Fruit fly (Drosophila melanogaster) whole organism, embryonic: Measurements from ENCODE around the gene CG43095.

ENCODE experiments used
- Awh ChIP-seq: fragments of 200-800 bp; sonication (Bioruptor generic); IDR thresholded peaks from 2 replicates; pipeline ENCODE4, ENCODE4 v1.3.6; 2022; ENCODE audit warnings: missing biosample characterization, missing genetic modification characterization
- Bgb ChIP-seq: fragments of 200-800 bp; sonication (Bioruptor generic); IDR thresholded peaks from 2 replicates; pipeline ENCODE4 v1.3.6; 2022; ENCODE audit warnings: missing biosample characterization, missing genetic modification characterization; ENCODE audit not compliant: partially characterized antibody
- CG13624 ChIP-seq: fragments of 200-800 bp; sonication (Bioruptor generic); optimal IDR thresholded peaks from 2 replicates; lab custom pipeline; 2016; ENCODE audit warnings: missing biosample characterization, missing genetic modification characterization
- CG15696 ChIP-seq: fragments of 200-800 bp; sonication (Bioruptor generic); optimal IDR thresholded peaks from 2 replicates; lab custom pipeline; 2019; ENCODE audit warnings: missing biosample characterization, mild to moderate bottlenecking, missing genetic modification characterization, moderate library complexity
- CG1603 ChIP-seq: fragments of 200-800 bp; sonication (Bioruptor generic); optimal IDR thresholded peaks from 2 replicates; lab custom pipeline; 2019; ENCODE audit warnings: missing biosample characterization, mild to moderate bottlenecking, missing genetic modification characterization, moderate library complexity
- CG16779 ChIP-seq: fragments of 200-800 bp; sonication (Bioruptor generic); IDR thresholded peaks from 2 replicates; pipeline ENCODE4 v1.3.6; 2022; ENCODE audit warnings: missing biosample characterization, missing genetic modification characterization
- CG16815 ChIP-seq: fragments of 200-800 bp; sonication (Bioruptor generic); optimal IDR thresholded peaks from 3 replicates; lab custom pipeline; 2017; ENCODE audit warnings: missing biosample characterization, mild to moderate bottlenecking, missing genetic modification characterization
- CG18599 ChIP-seq: fragments of 200-800 bp; sonication (Bioruptor generic); optimal IDR thresholded peaks from 3 replicates; lab custom pipeline; 2017; ENCODE audit warnings: missing biosample characterization, missing genetic modification characterization, mild to moderate bottlenecking, moderate library complexity, missing genetic modification reagents
- CG2129 ChIP-seq: fragments of 200-800 bp; sonication (Bioruptor generic); IDR thresholded peaks from 2 replicates; pipeline ENCODE4 v1.3.6; 2022; ENCODE audit warnings: missing biosample characterization, missing genetic modification characterization; ENCODE audit not compliant: partially characterized antibody
- CG2875 ChIP-seq: fragments of 200-800 bp; sonication (Bioruptor generic); optimal IDR thresholded peaks from 2 replicates; lab custom pipeline; 2017; ENCODE audit warnings: missing biosample characterization, mild to moderate bottlenecking, missing genetic modification characterization, missing genetic modification reagents
- CG34422 ChIP-seq: fragments of 200-800 bp; sonication (Bioruptor generic); IDR thresholded peaks from 3 replicates; pipeline ENCODE4 v1.3.6; 2022; ENCODE audit warnings: missing biosample characterization, missing genetic modification characterization
- CG4328 ChIP-seq: fragments of 200-800 bp; sonication (Bioruptor generic); optimal IDR thresholded peaks from 3 replicates; lab custom pipeline; 2017; ENCODE audit warnings: missing biosample characterization, missing genetic modification reagents, missing genetic modification characterization
- CG4424 ChIP-seq: fragments of 200-800 bp; sonication (Bioruptor generic); optimal IDR thresholded peaks from 3 replicates; lab custom pipeline; 2016; ENCODE audit warnings: missing biosample characterization, missing genetic modification characterization
- CG4617 ChIP-seq: fragments of 200-800 bp; sonication (Bioruptor generic); optimal IDR thresholded peaks from 3 replicates; lab custom pipeline; 2016; ENCODE audit warnings: missing biosample characterization, missing genetic modification characterization, borderline replicate concordance
- CG6654 ChIP-seq: fragments of 200-800 bp; sonication (Bioruptor generic); optimal IDR thresholded peaks from 2 replicates; lab custom pipeline; 2017; ENCODE audit warnings: missing biosample characterization, mild to moderate bottlenecking, missing genetic modification characterization
- CG6683 ChIP-seq: fragments of 200-800 bp; sonication (Bioruptor generic); optimal IDR thresholded peaks from 2 replicates; lab custom pipeline; 2017; ENCODE audit warnings: missing biosample characterization, mild to moderate bottlenecking, missing genetic modification characterization, missing genetic modification reagents
- CG7745 ChIP-seq: fragments of 200-800 bp; sonication (Bioruptor generic); optimal IDR thresholded peaks from 2 replicates; lab custom pipeline; 2018; ENCODE audit warnings: missing biosample characterization, mild to moderate bottlenecking, missing genetic modification characterization, moderate library complexity
- CG9609 ChIP-seq: fragments of 200-800 bp; sonication (Bioruptor generic); optimal IDR thresholded peaks from 3 replicates; lab custom pipeline; 2016; ENCODE audit warnings: missing biosample characterization, missing genetic modification characterization
- Deaf1 ChIP-seq: fragments of 200-800 bp; optimal IDR thresholded peaks from 3 replicates; lab custom pipeline; 2019; ENCODE audit warnings: missing biosample characterization, mild to moderate bottlenecking, missing genetic modification characterization, moderate library complexity
- E2f2 ChIP-seq: fragments of 200-800 bp; sonication (Bioruptor generic); IDR thresholded peaks from 2 replicates; pipeline ENCODE4 v1.3.6; 2022; ENCODE audit warnings: missing biosample characterization, missing genetic modification characterization
- H15 ChIP-seq: fragments of 200-800 bp; sonication (Bioruptor generic); IDR thresholded peaks from 3 replicates; pipeline ENCODE4 v1.3.6; 2022; ENCODE audit warnings: missing biosample characterization, missing genetic modification characterization
- Hr51 ChIP-seq, 2 experiments: fragments of 200-800 bp; sonication (Bioruptor generic); optimal IDR thresholded peaks; 2 replicates in 1 of 2; 3 replicates in 1 of 2; lab custom pipeline; 2016 to 2018; ENCODE audit warnings: missing biosample characterization in 2 of 2, missing genetic modification characterization in 2 of 2, mild to moderate bottlenecking in 1 of 2, moderate library complexity in 1 of 2
- Mad ChIP-seq: fragments of 200-800 bp; sonication (Bioruptor generic); optimal IDR thresholded peaks from 2 replicates; lab custom pipeline; 2016; ENCODE audit warnings: missing biosample characterization, missing genetic modification characterization
- Mes4 ChIP-seq: fragments of 200-800 bp; sonication (Bioruptor generic); optimal IDR thresholded peaks from 2 replicates; lab custom pipeline; 2016; ENCODE audit warnings: missing biosample characterization, missing genetic modification characterization
- Neu2 ChIP-seq: fragments of 200-800 bp; sonication (Bioruptor generic); optimal IDR thresholded peaks from 3 replicates; lab custom pipeline; 2016; ENCODE audit warnings: missing biosample characterization, missing genetic modification characterization, borderline replicate concordance
- Nf-YA ChIP-seq: fragments of 200-800 bp; sonication (Bioruptor generic); IDR thresholded peaks from 2 replicates; pipeline ENCODE4 v1.3.6; 2022; ENCODE audit warnings: missing biosample characterization, missing genetic modification characterization
- Nf-YB ChIP-seq: fragments of 200-800 bp; sonication (Bioruptor generic); optimal IDR thresholded peaks from 3 replicates; lab custom pipeline; 2019; ENCODE audit warnings: missing biosample characterization, mild to moderate bottlenecking, missing genetic modification characterization, moderate library complexity
- Sry-β ChIP-seq: fragments of 200-800 bp; sonication (Bioruptor generic); optimal IDR thresholded peaks from 2 replicates; lab custom pipeline; 2018; ENCODE audit warnings: missing biosample characterization, mild to moderate bottlenecking, missing genetic modification characterization, moderate library complexity
- TFAM ChIP-seq: fragments of 200-800 bp; sonication (Bioruptor generic); optimal IDR thresholded peaks from 2 replicates; lab custom pipeline; 2017; ENCODE audit warnings: missing biosample characterization, missing genetic modification characterization, inconsistent platforms
- Xrp1 ChIP-seq: fragments of 200-800 bp; sonication (Bioruptor generic); IDR thresholded peaks from 2 replicates; pipeline ENCODE4 v1.3.6; 2022; ENCODE audit warnings: missing biosample characterization, missing genetic modification characterization
- dpn ChIP-seq, 2 experiments: fragments of 200-800 bp; sonication (Bioruptor generic); optimal IDR thresholded peaks; 3 replicates each; lab custom pipeline; 2016; ENCODE audit warnings: missing biosample characterization in 2 of 2, missing genetic modification characterization in 2 of 2
- fd64A ChIP-seq: fragments of 200-800 bp; sonication (Bioruptor generic); optimal IDR thresholded peaks from 3 replicates; lab custom pipeline; 2018; ENCODE audit warnings: missing biosample characterization, mild to moderate bottlenecking, missing genetic modification characterization
- gcm ChIP-seq: fragments of 200-800 bp; sonication (Bioruptor generic); optimal IDR thresholded peaks from 2 replicates; lab custom pipeline; 2019; ENCODE audit warnings: missing biosample characterization, mild to moderate bottlenecking, missing genetic modification characterization, moderate library complexity
- gsb ChIP-seq: fragments of 200-800 bp; sonication (Bioruptor generic); IDR thresholded peaks from 2 replicates; pipeline ENCODE4 v1.3.6; 2022; ENCODE audit warnings: missing biosample characterization, missing genetic modification characterization
- hbn ChIP-seq: fragments of 200-800 bp; sonication (Bioruptor generic); IDR thresholded peaks from 2 replicates; pipeline ENCODE4 v1.3.6; 2022; ENCODE audit warnings: missing biosample characterization, missing genetic modification characterization; ENCODE audit not compliant: partially characterized antibody
- hth ChIP-seq: fragments of >200 bp; optimal IDR thresholded peaks from 2 replicates; lab custom pipeline; 2017; ENCODE audit warnings: inconsistent platforms
- mam ChIP-seq: fragments of 200-800 bp; sonication (Bioruptor generic); optimal IDR thresholded peaks from 3 replicates; lab custom pipeline; 2016; ENCODE audit warnings: missing biosample characterization, missing genetic modification characterization
- mirr ChIP-seq: fragments of 200-800 bp; sonication (Bioruptor generic); optimal IDR thresholded peaks from 3 replicates; lab custom pipeline; 2018; ENCODE audit warnings: missing biosample characterization, mild to moderate bottlenecking, missing genetic modification characterization
- mld ChIP-seq: fragments of 200-800 bp; sonication (Bioruptor generic); IDR thresholded peaks from 3 replicates; pipeline ENCODE4 v1.3.6; 2022; ENCODE audit warnings: missing biosample characterization, missing genetic modification characterization; ENCODE audit not compliant: partially characterized antibody
- org-1 ChIP-seq: fragments of 200-800 bp; sonication (Bioruptor generic); optimal IDR thresholded peaks from 2 replicates; lab custom pipeline; 2017; ENCODE audit warnings: missing biosample characterization, missing genetic modification characterization
- pan ChIP-seq, 4 experiments: fragments of >200 bp in 3 of 4; fragments of 200-800 bp in 1 of 4; sonication (Bioruptor generic) in 1 of 4; optimal IDR thresholded peaks in 3 of 4; IDR thresholded peaks in 1 of 4; 2 replicates each; pipeline versions ENCODE4 v1.3.6 to Lab custom; 2017 to 2022; ENCODE audit warnings: missing biosample characterization in 2 of 4, missing genetic modification characterization in 2 of 4, mixed read lengths in 1 of 4
- sr ChIP-seq: fragments of 200-800 bp; sonication (Bioruptor generic); IDR thresholded peaks from 3 replicates; pipeline ENCODE4 v1.3.6; 2022; ENCODE audit warnings: missing biosample characterization, missing genetic modification characterization
- stwl ChIP-seq: fragments of 200-800 bp; sonication (Bioruptor generic); optimal IDR thresholded peaks from 3 replicates; lab custom pipeline; 2018; ENCODE audit warnings: missing biosample characterization, mild to moderate bottlenecking, missing genetic modification characterization, moderate library complexity
- tgo ChIP-seq: fragments of 200-800 bp; sonication (Bioruptor generic); IDR thresholded peaks from 3 replicates; pipeline ENCODE4 v1.3.6; 2022; ENCODE audit warnings: missing biosample characterization, missing genetic modification characterization
- toy ChIP-seq: fragments of 200-800 bp; sonication (Bioruptor generic); IDR thresholded peaks from 2 replicates; pipeline ENCODE4 v1.3.6; 2022; ENCODE audit warnings: missing biosample characterization, missing genetic modification characterization
- zfh1 ChIP-seq: fragments of 200-800 bp; sonication (Bioruptor generic); IDR thresholded peaks from 3 replicates; pipeline ENCODE4 v1.3.6; 2022; ENCODE audit warnings: missing biosample characterization, missing genetic modification characterization

Gene CG43095

dm6 chr3R:22740930-22741329, 30.6 kb downstream of the CG43095 start, which contains the start of the genes Dcr-1 and CG6985 (continued):
- TF ChIP-seq CG6654: no peak
- no peak for TF ChIP-seq CG7745 (tag; lab: Kevin White, UChicago)
- no peak for TF ChIP-seq CG2875
- TF ChIP-seq gcm (GFP tag; lab: Kevin White, UChicago): no peak
- no peak for TF ChIP-seq sr (GFP tag; lab: Robert Waterston, UW)
- TF ChIP-seq fd64A (GFP tag; lab: Kevin White, UChicago): no peak
- TF ChIP-seq mld: 0 out of 3 replicates have a peak, but pooled peaks have one; percentile 24
- TF ChIP-seq H15: no peak
- TF ChIP-seq hbn (GFP tag; lab: Robert Waterston, UW): peak; percentile 28; the same call in 1 of the 2 replicates
- no peak for TF ChIP-seq mirr (GFP tag; lab: Kevin White, UChicago)
- no peak for TF ChIP-seq CG18599
- no peak for TF ChIP-seq CG2129 (GFP tag; lab: Robert Waterston, UW)
- TF ChIP-seq CG9609: no peak
- TF ChIP-seq Mes4: no peak
- no peak for TF ChIP-seq Nf-YA
- TF ChIP-seq Hr51 (GFP tag; optimal IDR thresholded peaks at IDR 0.05; lab: Kevin White, UChicago): no peak
- no peak for TF ChIP-seq Deaf1 (tag; lab: Kevin White, UChicago)
- TF ChIP-seq CG16779: no peak
- TF ChIP-seq org-1: no peak
- TF ChIP-seq Sry-β (GFP tag; lab: Kevin White, UChicago): no peak
- no peak for TF ChIP-seq CG15696 (tag; lab: Kevin White, UChicago)
- TF ChIP-seq Mad (GFP tag; lab: Kevin White, UChicago): no peak
- TF ChIP-seq CG34422 (GFP tag; lab: Robert Waterston, UW): peak; percentile 54; the same call in 1 of the 3 replicates
- TF ChIP-seq tgo (GFP tag; lab: Robert Waterston, UW): no peak
- TF ChIP-seq hth (lab: Kevin White, UChicago): no peak
- TF ChIP-seq CG4617 (GFP tag; lab: Kevin White, UChicago): peak; percentile 56
- no peak for TF ChIP-seq Nf-YB (GFP tag; lab: Kevin White, UChicago)
- no peak for TF ChIP-seq dpn (GFP tag; optimal IDR thresholded peaks at IDR 0.05; lab: Kevin White, UChicago)
- no peak for TF ChIP-seq CG1603
- TF ChIP-seq E2f2 (GFP tag; lab: Robert Waterston, UW): peak; percentile 81
- TF ChIP-seq TFAM: no peak
- TF ChIP-seq pan (optimal IDR thresholded peaks at IDR 0.05; lab: Kevin White, UChicago): no peak
- TF ChIP-seq pan (GFP tag; optimal IDR thresholded peaks at IDR 0.05 in 1 of 2, IDR thresholded peaks at IDR 0.05 in 1 of 2): no peak
- no peak for TF ChIP-seq CG4424 (GFP tag; lab: Kevin White, UChicago)
- no peak for TF ChIP-seq zfh1 (GFP tag; lab: Robert Waterston, UW)

DNA sequence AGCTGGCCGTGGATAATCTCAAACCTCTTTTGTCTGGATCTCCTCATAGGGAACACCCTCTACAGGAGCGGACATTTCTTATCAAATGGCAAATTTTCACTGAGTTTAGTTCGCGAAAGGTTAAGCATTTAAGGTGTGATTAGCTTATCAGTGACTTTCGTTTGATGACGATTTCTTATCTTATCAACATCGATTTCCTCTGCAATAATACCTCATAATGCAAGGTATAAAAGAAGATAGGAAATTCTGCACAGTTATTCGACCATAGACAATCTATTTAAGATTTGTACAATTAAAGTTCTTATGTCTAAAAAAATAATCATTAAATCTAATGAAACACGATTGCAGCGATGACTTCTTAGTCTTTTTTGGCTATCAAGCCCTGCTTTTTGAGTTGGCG, 37.8 kb downstream of the CG43095 start, which contains the start of gene Takl2:
Takl2 (minus strand) TSS at position 101 of the 400 bp plus-strand sequence.
- TF ChIP-seq Awh (GFP tag; lab: Robert Waterston, UW): no peak
- no peak for TF ChIP-seq CG4424 (GFP tag; lab: Kevin White, UChicago)
- TF ChIP-seq CG16815 (GFP tag; lab: Kevin White, UChicago): no peak
- no peak for TF ChIP-seq zfh1 (GFP tag; lab: Robert Waterston, UW)
- no peak for TF ChIP-seq stwl (tag; lab: Kevin White, UChicago)
- no peak for TF ChIP-seq CG4328 (GFP tag; lab: Kevin White, UChicago)
- no peak for TF ChIP-seq CG15696 (tag; lab: Kevin White, UChicago)
- TF ChIP-seq Xrp1 (GFP tag; lab: Robert Waterston, UW): no peak
- no peak for TF ChIP-seq CG13624 (GFP tag; lab: Kevin White, UChicago)
- no peak for TF ChIP-seq toy
- TF ChIP-seq CG6683 (GFP tag; lab: Kevin White, UChicago): no peak
- TF ChIP-seq Neu2 (GFP tag; lab: Kevin White, UChicago): no peak
- no peak for TF ChIP-seq mam (GFP tag; lab: Kevin White, UChicago)
- no peak for TF ChIP-seq Bgb (GFP tag; lab: Robert Waterston, UW)
- TF ChIP-seq gsb: no peak
